Fruit fly (Drosophila melanogaster) whole organism: ENCODE measurements around the gene CG13409.

Experiments
- CG8478 ChIP-seq: fragments of >200 bp; optimal IDR thresholded peaks from 2 replicates; lab custom pipeline; 2018; ENCODE audit warnings: inconsistent platforms
- Dll ChIP-seq: fragments of >200 bp; optimal IDR thresholded peaks from 2 replicates; lab custom pipeline; 2017
- pan ChIP-seq: fragments of >200 bp; optimal IDR thresholded peaks from 2 replicates; lab custom pipeline; 2017
- psq ChIP-seq: fragments of >200 bp; optimal IDR thresholded peaks from 2 replicates; lab custom pipeline; 2017
- usp ChIP-seq: fragments of >200 bp; optimal IDR thresholded peaks from 2 replicates; lab custom pipeline; 2017; ENCODE audit warnings: missing biosample characterization, missing genetic modification characterization, mixed read lengths

dm6 chr3R:21991603-21992002 lies 40.1 kb downstream of the CG13409 start:
- TF ChIP-seq Dll = no peak
- TF ChIP-seq pan (lab: Kevin White, UChicago) = no peak
- TF ChIP-seq usp (GFP tag; lab: Kevin White, UChicago) = no peak
- TF ChIP-seq CG8478 (lab: Kevin White, UChicago) = no peak
- TF ChIP-seq psq = no peak
